Worm (Caenorhabditis elegans): ENCODE measurements around the gene pept-2.

ce11 chrIV:10761344-10761743 is 29.1 kb upstream of the pept-2 start, which contains the start of gene ugt-54:
- no peak for TF ChIP-seq ztf-11 (tag; optimal IDR thresholded peaks at IDR 0.05)
- TF ChIP-seq ama-1 (optimal IDR thresholded peaks at IDR 0.05), result no peak
- TF ChIP-seq R02D3.7 (tag; optimal IDR thresholded peaks at IDR 0.05), result no peak
- no peak for TF ChIP-seq zag-1 (tag; optimal IDR thresholded peaks at IDR 0.05)
- no peak for TF ChIP-seq skn-1 (tag; optimal IDR thresholded peaks at IDR 0.05)
- TF ChIP-seq lin-15B (tag; optimal IDR thresholded peaks at IDR 0.05), result no peak

All from whole organism, L3 larva.